Fruit fly (Drosophila melanogaster) whole organism, pupa: ENCODE results near the gene Kap3.

Experiments used
- CG10348 ChIP-seq: fragments of 200-800 bp; sonication (Bioruptor generic); IDR thresholded peaks from 2 replicates; pipeline ENCODE4 v1.3.6; 2022; ENCODE audit warnings: missing biosample characterization, missing genetic modification characterization
- CG12605 ChIP-seq: fragments of 200-800 bp; sonication (Bioruptor generic); IDR thresholded peaks from 2 replicates; pipeline ENCODE4 v1.3.6; 2022; ENCODE audit warnings: missing biosample characterization, missing genetic modification characterization
- CG13204 ChIP-seq: fragments of 200-800 bp; sonication (Bioruptor generic); optimal IDR thresholded peaks from 2 replicates; lab custom pipeline; 2018; ENCODE audit warnings: missing biosample characterization, mild to moderate bottlenecking, missing genetic modification characterization, moderate library complexity
- CG14655 ChIP-seq: fragments of 200-800 bp; sonication (Bioruptor generic); optimal IDR thresholded peaks from 3 replicates; lab custom pipeline; 2017; ENCODE audit warnings: mild to moderate bottlenecking, missing biosample characterization, missing genetic modification reagents, missing genetic modification characterization
- CG15710 ChIP-seq: fragments of 200-800 bp; sonication (Bioruptor generic); optimal IDR thresholded peaks from 2 replicates; lab custom pipeline; 2018; ENCODE audit warnings: missing biosample characterization, mild to moderate bottlenecking, missing genetic modification characterization, moderate library complexity
- CG17806 ChIP-seq: fragments of 200-800 bp; sonication (Bioruptor generic); optimal IDR thresholded peaks from 2 replicates; lab custom pipeline; 2018; ENCODE audit warnings: missing biosample characterization, mild to moderate bottlenecking, missing genetic modification characterization, moderate library complexity
- CG32121 ChIP-seq: fragments of 200-800 bp; sonication (Bioruptor generic); IDR thresholded peaks from 2 replicates; pipeline ENCODE4 v1.3.6; 2022; ENCODE audit warnings: missing biosample characterization, missing genetic modification characterization
- CG34367 ChIP-seq: fragments of 200-800 bp; sonication (Bioruptor generic); optimal IDR thresholded peaks from 2 replicates; lab custom pipeline; 2018; ENCODE audit warnings: missing biosample characterization, mild to moderate bottlenecking, missing genetic modification characterization
- CG4496 ChIP-seq: fragments of 200-800 bp; sonication (Bioruptor generic); IDR thresholded peaks from 3 replicates; pipeline ENCODE4 v1.3.6; 2022; ENCODE audit warnings: missing biosample characterization, missing genetic modification characterization
- CG8159 ChIP-seq: fragments of 200-800 bp; sonication (Bioruptor generic); optimal IDR thresholded peaks from 3 replicates; lab custom pipeline; 2018; ENCODE audit warnings: missing biosample characterization, mild to moderate bottlenecking, missing genetic modification characterization, moderate library complexity
- CG8301 ChIP-seq: fragments of 200-800 bp; sonication (Bioruptor generic); optimal IDR thresholded peaks from 2 replicates; lab custom pipeline; 2018; ENCODE audit warnings: missing biosample characterization, mild to moderate bottlenecking, missing genetic modification characterization
- CG9948 ChIP-seq: fragments of 200-800 bp; sonication (Bioruptor generic); optimal IDR thresholded peaks from 2 replicates; lab custom pipeline; 2018; ENCODE audit warnings: missing biosample characterization, mild to moderate bottlenecking, missing genetic modification characterization, moderate library complexity
- D1 ChIP-seq: fragments of 200-800 bp; sonication (Bioruptor generic); optimal IDR thresholded peaks from 2 replicates; lab custom pipeline; 2018; ENCODE audit warnings: missing biosample characterization, mild to moderate bottlenecking, missing genetic modification characterization, moderate library complexity
- EcR ChIP-seq: fragments of 200-800 bp; sonication (Bioruptor generic); optimal IDR thresholded peaks from 3 replicates; lab custom pipeline; 2019; ENCODE audit warnings: missing biosample characterization, missing genetic modification characterization, mild to moderate bottlenecking, moderate library complexity, missing genetic modification reagents
- Ets98B ChIP-seq: fragments of 200-800 bp; sonication (Bioruptor generic); IDR thresholded peaks from 2 replicates; pipeline ENCODE4 v1.3.6; 2022; ENCODE audit warnings: missing biosample characterization, missing genetic modification characterization
- Pif1A ChIP-seq: fragments of 200-800 bp; sonication (Bioruptor generic); optimal IDR thresholded peaks from 3 replicates; lab custom pipeline; 2016; ENCODE audit warnings: missing biosample characterization, missing genetic modification characterization
- Pif1B ChIP-seq: fragments of 200-800 bp; sonication (Bioruptor generic); optimal IDR thresholded peaks from 3 replicates; lab custom pipeline; 2016; ENCODE audit warnings: missing biosample characterization, missing genetic modification characterization
- Snoo ChIP-seq: fragments of 200-800 bp; sonication (Bioruptor generic); optimal IDR thresholded peaks from 3 replicates; lab custom pipeline; 2017; ENCODE audit warnings: missing biosample characterization, mild to moderate bottlenecking, missing genetic modification characterization, inconsistent platforms
- fd96Ca ChIP-seq: fragments of 200-800 bp; sonication (Bioruptor generic); IDR thresholded peaks from 3 replicates; pipeline ENCODE4 v1.3.6; 2022; ENCODE audit warnings: missing biosample characterization, missing genetic modification characterization
- gl ChIP-seq: fragments of 200-800 bp; sonication (Bioruptor generic); optimal IDR thresholded peaks from 2 replicates; lab custom pipeline; 2018; ENCODE audit warnings: missing biosample characterization, mild to moderate bottlenecking, missing genetic modification characterization
- rn ChIP-seq: fragments of 200-800 bp; sonication (Bioruptor generic); IDR thresholded peaks from 2 replicates; pipeline ENCODE4 v1.3.6; 2022; ENCODE audit warnings: missing biosample characterization, missing genetic modification characterization

The Kap3 gene

dm6 chrX:11370792-11371191, 30.9 kb upstream of the Kap3 start:
- no peak for TF ChIP-seq CG17806 (tag; lab: Kevin White, UChicago)
- TF ChIP-seq CG4496 (GFP tag; lab: Robert Waterston, UW) = peak; percentile 78
- TF ChIP-seq CG13204 (GFP tag; lab: Kevin White, UChicago) = no peak
- TF ChIP-seq CG34367 (tag; lab: Kevin White, UChicago) = no peak
- no peak for TF ChIP-seq CG9948 (tag; lab: Kevin White, UChicago)
- peak; percentile 0 for TF ChIP-seq CG8159 (tag; lab: Kevin White, UChicago)
- no peak for TF ChIP-seq CG8301 (tag; lab: Kevin White, UChicago)
- TF ChIP-seq Ets98B (GFP tag; lab: Robert Waterston, UW) = peak; percentile 59
- TF ChIP-seq rn (GFP tag; lab: Robert Waterston, UW) = no peak
- TF ChIP-seq D1 (tag; lab: Kevin White, UChicago) = no peak
- no peak for TF ChIP-seq EcR (GFP tag; lab: Kevin White, UChicago)
- no peak for TF ChIP-seq gl (tag; lab: Kevin White, UChicago)
- peak; percentile 33 for TF ChIP-seq Snoo (tag; lab: Kevin White, UChicago)
- TF ChIP-seq Pif1A (GFP tag; lab: Kevin White, UChicago) = no peak
- peak; percentile 51; the same call in 1 of the 3 replicates for TF ChIP-seq fd96Ca (GFP tag; lab: Robert Waterston, UW)
- TF ChIP-seq CG32121 (GFP tag; lab: Robert Waterston, UW) = peak; percentile 46; the same call in 1 of the 2 replicates
- no peak for TF ChIP-seq Pif1B (GFP tag; lab: Kevin White, UChicago)
- peak; percentile 53; the same call in 1 of the 2 replicates for TF ChIP-seq CG12605
- TF ChIP-seq CG15710 = peak; percentile 26
- no peak for TF ChIP-seq CG10348 (GFP tag; lab: Robert Waterston, UW)
- no peak for TF ChIP-seq CG14655 (GFP tag; lab: Kevin White, UChicago)

- TF ChIP-seq gl (tag; lab: Kevin White, UChicago) = no peak
Measured at dm6 chrX:11369374-11369773, 29.5 kb upstream of the Kap3 start, which contains the start of gene dlg1. Gene dlg1, plus strand, starts transcription at chrX:11369665.

- TF ChIP-seq CG17806 (tag; lab: Kevin White, UChicago) = no peak
- no peak for TF ChIP-seq CG12605
- no peak for TF ChIP-seq Ets98B (GFP tag; lab: Robert Waterston, UW)
- no peak for TF ChIP-seq CG13204 (GFP tag; lab: Kevin White, UChicago)
- no peak for TF ChIP-seq gl (tag; lab: Kevin White, UChicago)
- no peak for TF ChIP-seq EcR (GFP tag; lab: Kevin White, UChicago)
- no peak for TF ChIP-seq CG10348 (GFP tag; lab: Robert Waterston, UW)
- no peak for TF ChIP-seq CG34367 (tag; lab: Kevin White, UChicago)
- TF ChIP-seq D1 (tag; lab: Kevin White, UChicago) = no peak
Measured at dm6 chrX:11367783-11368509, 28.1 kb upstream of the Kap3 start, which contains the start of the genes hop and Tim8. Gene hop, minus strand, starts transcription at chrX:11368098. Gene Tim8, plus strand, starts transcription at chrX:11368445.

- TF ChIP-seq EcR (GFP tag; lab: Kevin White, UChicago) (peak; percentile 35), CG4496 (GFP tag; lab: Robert Waterston, UW) (no peak), Ets98B (GFP tag; lab: Robert Waterston, UW) (peak; percentile 11; the same call in 1 of the 2 replicates)
Measured at dm6 chrX:11359081-11359481, 19.2 kb upstream of the Kap3 start, which contains the start of gene Pa1. Gene Pa1, plus strand, starts transcription at chrX:11359236.

dm6 chrX:11356648-11357047, 16.8 kb upstream of the Kap3 start:
- TF ChIP-seq fd96Ca (GFP tag; lab: Robert Waterston, UW) (no peak), Ets98B (GFP tag; lab: Robert Waterston, UW) (no peak), CG4496 (GFP tag; lab: Robert Waterston, UW) (no peak), CG9948 (tag; lab: Kevin White, UChicago) (no peak), CG17806 (tag; lab: Kevin White, UChicago) (no peak), CG8159 (tag; lab: Kevin White, UChicago) (no peak), gl (tag; lab: Kevin White, UChicago) (no peak), Pif1B (GFP tag; lab: Kevin White, UChicago) (no peak), CG10348 (GFP tag; lab: Robert Waterston, UW) (no peak), CG32121 (GFP tag; lab: Robert Waterston, UW) (no peak), CG15710 (no peak), CG13204 (GFP tag; lab: Kevin White, UChicago) (no peak), CG12605 (no peak), CG14655 (GFP tag; lab: Kevin White, UChicago) (no peak), CG34367 (tag; lab: Kevin White, UChicago) (no peak), EcR (GFP tag; lab: Kevin White, UChicago) (no peak), rn (GFP tag; lab: Robert Waterston, UW) (no peak), Pif1A (GFP tag; lab: Kevin White, UChicago) (no peak)

- TF ChIP-seq CG32121 (GFP tag; lab: Robert Waterston, UW) (no peak), CG17806 (tag; lab: Kevin White, UChicago) (no peak), CG14655 (GFP tag; lab: Kevin White, UChicago) (no peak), Pif1B (GFP tag; lab: Kevin White, UChicago) (no peak), CG8159 (tag; lab: Kevin White, UChicago) (no peak), CG15710 (peak; percentile 14), CG12605 (no peak), CG4496 (GFP tag; lab: Robert Waterston, UW) (no peak), Pif1A (GFP tag; lab: Kevin White, UChicago) (no peak), rn (GFP tag; lab: Robert Waterston, UW) (no peak), CG34367 (tag; lab: Kevin White, UChicago) (no peak), CG8301 (tag; lab: Kevin White, UChicago) (no peak), CG10348 (GFP tag; lab: Robert Waterston, UW) (no peak), Snoo (tag; lab: Kevin White, UChicago) (no peak), D1 (tag; lab: Kevin White, UChicago) (no peak), gl (tag; lab: Kevin White, UChicago) (no peak), CG13204 (GFP tag; lab: Kevin White, UChicago) (peak; percentile 65)
Measured at dm6 chrX:11355708-11356174, 15.9 kb upstream of the Kap3 start, which contains the start of gene dsh. Gene dsh, plus strand, starts transcription at chrX:11355881.
